Worm (Caenorhabditis elegans): ENCODE data around the gene C45G7.4.

C45G7.4 gene

ce11 chrIV:2476386-2476785, 43.6 kb downstream of the C45G7.4 start, which contains the start of gene grd-16:
grd-16 (plus strand) TSS chrIV:2476686.
- TF ChIP-seq lin-39 (tag; optimal IDR thresholded peaks at IDR 0.05) (no peak), lsy-2 (tag; optimal IDR thresholded peaks at IDR 0.05) (no peak), ceh-82 (tag; optimal IDR thresholded peaks at IDR 0.05) (no peak), nhr-10 (tag; optimal IDR thresholded peaks at IDR 0.05) (no peak)

- TF ChIP-seq nhr-12 (tag; optimal IDR thresholded peaks at IDR 0.05) (no peak), blmp-1 (tag; optimal IDR thresholded peaks at IDR 0.05; ENCODE audit: insufficient read depth) (no peak), unc-55 (GFP tag; optimal IDR thresholded peaks at IDR 0.05) (no peak), C34F6.9 (tag; optimal IDR thresholded peaks at IDR 0.05) (no peak), R02D3.7 (tag; optimal IDR thresholded peaks at IDR 0.05) (no peak), F13H6.1 (tag; optimal IDR thresholded peaks at IDR 0.05) (no peak), ZK546.5 (tag; optimal IDR thresholded peaks at IDR 0.05) (no peak), skn-1 (tag; optimal IDR thresholded peaks at IDR 0.05) (no peak), ztf-1 (GFP tag; conservative IDR thresholded peaks at IDR 0.05) (no peak), lin-13 (GFP tag; optimal IDR thresholded peaks at IDR 0.05) (no peak), nhr-11 (tag; optimal IDR thresholded peaks at IDR 0.05) (no peak), dmd-4 (tag; optimal IDR thresholded peaks at IDR 0.05) (no peak), nhr-237 (tag; optimal IDR thresholded peaks at IDR 0.05) (no peak), lsy-2 (tag; optimal IDR thresholded peaks at IDR 0.05) (no peak), elt-3 (tag; optimal IDR thresholded peaks at IDR 0.05) (no peak), aly-2 (tag; optimal IDR thresholded peaks at IDR 0.05) (no peak)
Observed at ce11 chrIV:2481955-2482354, 49.2 kb downstream of the C45G7.4 start, which contains the start of gene Y69A2AL.2. Y69A2AL.2 (plus strand) TSS chrIV:2482255.

Measured in whole organism, L2 larva.